Worm (Caenorhabditis elegans): Measurements from ENCODE around the gene idpp-14.

ce11 chrX:16082024-16082423 is at the start of gene idpp-14:
- TF ChIP-seq lsy-2 (tag; optimal IDR thresholded peaks at IDR 0.05) (no peak), F49E8.2 (tag; optimal IDR thresholded peaks at IDR 0.05; ENCODE audit: borderline replicate concordance) (no peak)
